Fruit fly (Drosophila melanogaster) whole organism, embryonic: Measurements from ENCODE around the gene ND-49L.
A peak's percentile ranks its signal among the peaks of the same experiment; 100 is the strongest.

Source experiments
- Abd-B ChIP-seq: fragments of 200-800 bp; sonication (Bioruptor generic); optimal IDR thresholded peaks from 2 replicates; lab custom pipeline; 2018; ENCODE audit warnings: missing biosample characterization, mild to moderate bottlenecking, missing genetic modification characterization, moderate library complexity
- Aef1 ChIP-seq: fragments of 200-800 bp; sonication (Bioruptor generic); IDR thresholded peaks from 3 replicates; pipeline ENCODE4 v1.3.6; 2022; ENCODE audit warnings: missing biosample characterization, missing genetic modification characterization
- Antp ChIP-seq: fragments of 200-800 bp; sonication (Bioruptor generic); optimal IDR thresholded peaks from 3 replicates; lab custom pipeline; 2016; ENCODE audit warnings: missing biosample characterization, missing genetic modification characterization
- CG12236 ChIP-seq: fragments of 200-800 bp; sonication (Bioruptor generic); optimal IDR thresholded peaks from 2 replicates; lab custom pipeline; 2016; ENCODE audit warnings: missing biosample characterization, missing genetic modification characterization
- CG12299 ChIP-seq: fragments of 200-800 bp; sonication (Bioruptor generic); optimal IDR thresholded peaks from 2 replicates; lab custom pipeline; 2018; ENCODE audit warnings: missing biosample characterization, mild to moderate bottlenecking, missing genetic modification characterization
- CG13296 ChIP-seq: fragments of 200-800 bp; sonication (Bioruptor generic); optimal IDR thresholded peaks from 3 replicates; lab custom pipeline; 2018; ENCODE audit warnings: missing biosample characterization, mild to moderate bottlenecking, missing genetic modification characterization
- CG13624 ChIP-seq: fragments of 200-800 bp; sonication (Bioruptor generic); optimal IDR thresholded peaks from 2 replicates; lab custom pipeline; 2016; ENCODE audit warnings: missing biosample characterization, missing genetic modification characterization
- CG1602 ChIP-seq: fragments of 200-800 bp; sonication (Bioruptor generic); optimal IDR thresholded peaks from 3 replicates; lab custom pipeline; 2016; ENCODE audit warnings: missing biosample characterization, missing genetic modification characterization
- CG17186 ChIP-seq: fragments of 200-800 bp; sonication (Bioruptor generic); optimal IDR thresholded peaks from 3 replicates; lab custom pipeline; 2017; ENCODE audit warnings: missing biosample characterization, missing genetic modification reagents, missing genetic modification characterization
- CG17612 ChIP-seq: fragments of 200-800 bp; sonication (Bioruptor generic); IDR thresholded peaks from 2 replicates; pipeline ENCODE4 v1.3.6; 2022; ENCODE audit warnings: missing biosample characterization, missing genetic modification characterization
- CG18262 ChIP-seq: fragments of 200-800 bp; optimal IDR thresholded peaks from 3 replicates; lab custom pipeline; 2019; ENCODE audit warnings: missing biosample characterization, mild to moderate bottlenecking, missing genetic modification characterization, moderate library complexity
- CG4282 ChIP-seq: fragments of 200-800 bp; sonication (Bioruptor generic); optimal IDR thresholded peaks from 2 replicates; lab custom pipeline; 2016; ENCODE audit warnings: missing biosample characterization, missing genetic modification characterization
- CG4404 ChIP-seq: fragments of 200-800 bp; sonication (Bioruptor generic); IDR thresholded peaks from 2 replicates; pipeline ENCODE4 v1.3.6; 2022; ENCODE audit warnings: missing biosample characterization, missing genetic modification characterization
- CG4617 ChIP-seq: fragments of 200-800 bp; sonication (Bioruptor generic); optimal IDR thresholded peaks from 3 replicates; lab custom pipeline; 2016; ENCODE audit warnings: missing biosample characterization, missing genetic modification characterization, borderline replicate concordance
- CG6791 ChIP-seq: fragments of 200-800 bp; sonication (Bioruptor generic); IDR thresholded peaks from 3 replicates; pipeline ENCODE4 v1.3.6; 2022; ENCODE audit warnings: missing biosample characterization, missing genetic modification characterization; ENCODE audit not compliant: partially characterized antibody
- CG6854 ChIP-seq: fragments of 200-800 bp; sonication (Bioruptor generic); optimal IDR thresholded peaks from 3 replicates; lab custom pipeline; 2017; ENCODE audit warnings: missing biosample characterization, mild to moderate bottlenecking, missing genetic modification characterization
- CG7556 ChIP-seq: fragments of 200-800 bp; sonication (Bioruptor generic); optimal IDR thresholded peaks from 2 replicates; lab custom pipeline; 2017; ENCODE audit warnings: missing biosample characterization, mild to moderate bottlenecking, missing genetic modification characterization
- CG7928 ChIP-seq: fragments of 200-800 bp; sonication (Bioruptor generic); optimal IDR thresholded peaks from 2 replicates; lab custom pipeline; 2017; ENCODE audit warnings: missing biosample characterization, mild to moderate bottlenecking, missing genetic modification characterization
- CG8478 ChIP-seq: fragments of >200 bp; optimal IDR thresholded peaks from 2 replicates; lab custom pipeline; 2018
- CG9797 ChIP-seq: fragments of 200-800 bp; sonication (Bioruptor generic); optimal IDR thresholded peaks from 3 replicates; lab custom pipeline; 2018; ENCODE audit warnings: missing biosample characterization, mild to moderate bottlenecking, missing genetic modification characterization
- Dp ChIP-seq: fragments of 200-800 bp; sonication (Bioruptor generic); optimal IDR thresholded peaks from 2 replicates; lab custom pipeline; 2018; ENCODE audit warnings: missing biosample characterization, mild to moderate bottlenecking, missing genetic modification characterization, moderate library complexity
- Elba2 ChIP-seq: fragments of 200-800 bp; sonication (Bioruptor generic); optimal IDR thresholded peaks from 3 replicates; lab custom pipeline; 2016; ENCODE audit warnings: missing biosample characterization, missing genetic modification characterization
- HmgD ChIP-seq: fragments of 200-800 bp; sonication (Bioruptor generic); optimal IDR thresholded peaks from 3 replicates; lab custom pipeline; 2016; ENCODE audit warnings: missing biosample characterization, missing genetic modification characterization
- MESR4 ChIP-seq: fragments of 200-800 bp; sonication (Bioruptor generic); optimal IDR thresholded peaks from 2 replicates; lab custom pipeline; 2018; ENCODE audit warnings: missing biosample characterization, mild to moderate bottlenecking, missing genetic modification characterization, moderate library complexity
- Meics ChIP-seq: fragments of 200-800 bp; sonication (Bioruptor generic); optimal IDR thresholded peaks from 2 replicates; lab custom pipeline; 2017; ENCODE audit warnings: missing biosample characterization, mild to moderate bottlenecking, missing genetic modification characterization
- PHDP ChIP-seq: fragments of 200-800 bp; sonication (Bioruptor generic); optimal IDR thresholded peaks from 3 replicates; lab custom pipeline; 2018; ENCODE audit warnings: missing biosample characterization, mild to moderate bottlenecking, missing genetic modification characterization, moderate library complexity
- Sin3A ChIP-seq: fragments of >200 bp; optimal IDR thresholded peaks from 2 replicates; lab custom pipeline; 2018
- bigmax ChIP-seq: fragments of 200-800 bp; sonication (Bioruptor generic); optimal IDR thresholded peaks from 2 replicates; lab custom pipeline; 2018; ENCODE audit warnings: missing biosample characterization, mild to moderate bottlenecking, missing genetic modification characterization
- bowl ChIP-seq: fragments of 200-800 bp; sonication (Bioruptor generic); IDR thresholded peaks from 2 replicates; pipeline ENCODE4 v1.3.6; 2022; ENCODE audit warnings: missing biosample characterization, missing genetic modification characterization
- cato ChIP-seq: fragments of 200-800 bp; sonication (Bioruptor generic); optimal IDR thresholded peaks from 2 replicates; lab custom pipeline; 2016; ENCODE audit warnings: missing biosample characterization, missing genetic modification characterization, borderline replicate concordance
- chinmo ChIP-seq: fragments of 200-800 bp; sonication (Bioruptor generic); IDR thresholded peaks from 4 replicates; pipeline ENCODE4 v1.3.6; 2022; ENCODE audit warnings: missing biosample characterization, missing genetic modification characterization; ENCODE audit not compliant: partially characterized antibody
- ci ChIP-seq: fragments of 200-800 bp; sonication (Bioruptor generic); IDR thresholded peaks from 3 replicates; pipeline ENCODE4 v1.3.6; 2022; ENCODE audit warnings: missing biosample characterization, missing genetic modification characterization
- crp ChIP-seq, 2 experiments: fragments of 200-800 bp; sonication (Bioruptor generic); optimal IDR thresholded peaks; 2 replicates in 1 of 2; 3 replicates in 1 of 2; lab custom pipeline; 2017; ENCODE audit warnings: missing biosample characterization in 2 of 2, missing genetic modification characterization in 2 of 2, mild to moderate bottlenecking in 1 of 2, moderate library complexity in 1 of 2
- dmrt99B ChIP-seq: fragments of 200-800 bp; sonication (Bioruptor generic); optimal IDR thresholded peaks from 2 replicates; lab custom pipeline; 2018; ENCODE audit warnings: missing biosample characterization, mild to moderate bottlenecking, missing genetic modification characterization, moderate library complexity
- gsb ChIP-seq: fragments of 200-800 bp; sonication (Bioruptor generic); IDR thresholded peaks from 2 replicates; pipeline ENCODE4 v1.3.6; 2022; ENCODE audit warnings: missing biosample characterization, missing genetic modification characterization
- odd ChIP-seq: fragments of 200-800 bp; sonication (Bioruptor generic); optimal IDR thresholded peaks from 2 replicates; lab custom pipeline; 2017; ENCODE audit warnings: missing biosample characterization, mild to moderate bottlenecking, missing genetic modification characterization
- pho ChIP-seq: fragments of 200-800 bp; sonication (Bioruptor generic); optimal IDR thresholded peaks from 2 replicates; lab custom pipeline; 2016; ENCODE audit warnings: missing biosample characterization, missing genetic modification characterization
- pzg ChIP-seq: fragments of 200-800 bp; sonication (Bioruptor generic); optimal IDR thresholded peaks from 3 replicates; lab custom pipeline; 2018; ENCODE audit warnings: missing biosample characterization, mild to moderate bottlenecking, missing genetic modification characterization, moderate library complexity
- sd ChIP-seq: fragments of 200-800 bp; sonication (Bioruptor generic); optimal IDR thresholded peaks from 3 replicates; lab custom pipeline; 2018; ENCODE audit warnings: missing biosample characterization, mild to moderate bottlenecking, missing genetic modification characterization, moderate library complexity
- slp2 ChIP-seq: fragments of 200-800 bp; sonication (Bioruptor generic); optimal IDR thresholded peaks from 2 replicates; lab custom pipeline; 2016; ENCODE audit warnings: missing biosample characterization, missing genetic modification characterization
- stc ChIP-seq: fragments of 200-800 bp; sonication (Bioruptor generic); IDR thresholded peaks from 2 replicates; pipeline ENCODE4 v1.3.6; 2022; ENCODE audit warnings: missing biosample characterization, missing genetic modification characterization
- tap ChIP-seq: fragments of 200-800 bp; optimal IDR thresholded peaks from 3 replicates; lab custom pipeline; 2019; ENCODE audit warnings: missing biosample characterization, mild to moderate bottlenecking, missing genetic modification characterization, moderate library complexity
- tgo ChIP-seq: fragments of 200-800 bp; sonication (Bioruptor generic); IDR thresholded peaks from 3 replicates; pipeline ENCODE4 v1.3.6; 2022; ENCODE audit warnings: missing biosample characterization, missing genetic modification characterization
- tin ChIP-seq: fragments of 200-800 bp; sonication (Bioruptor generic); optimal IDR thresholded peaks from 3 replicates; lab custom pipeline; 2016; ENCODE audit warnings: missing biosample characterization, missing genetic modification characterization
- tll ChIP-seq, 2 experiments: fragments of 200-800 bp in 1 of 2; fragments of >200 bp in 1 of 2; sonication (Bioruptor generic) in 1 of 2; optimal IDR thresholded peaks; 2 replicates each; lab custom pipeline; 2017 to 2019; ENCODE audit warnings: missing biosample characterization in 2 of 2, missing genetic modification characterization in 2 of 2, mild to moderate bottlenecking in 1 of 2, moderate library complexity in 1 of 2
- unc-4 ChIP-seq: fragments of 200-800 bp; sonication (Bioruptor generic); IDR thresholded peaks from 2 replicates; pipeline ENCODE4 v1.3.6; 2022; ENCODE audit warnings: missing biosample characterization, missing genetic modification characterization; ENCODE audit not compliant: partially characterized antibody
- zen ChIP-seq: fragments of 200-800 bp; sonication (Bioruptor generic); optimal IDR thresholded peaks from 3 replicates; lab custom pipeline; 2018; ENCODE audit warnings: missing biosample characterization, mild to moderate bottlenecking, missing genetic modification characterization, moderate library complexity

Gene ND-49L

dm6 chr3R:25335065-25335464 lies 23.0 kb upstream of the ND-49L start, which contains the start of the genes CG10669 and CG11902 (continued):
- TF ChIP-seq bigmax: peak; percentile 3
- peak; percentile 60 for TF ChIP-seq CG9797 (GFP tag; lab: Kevin White, UChicago)
- TF ChIP-seq pho: no peak
- TF ChIP-seq odd (GFP tag; lab: Kevin White, UChicago): no peak
- TF ChIP-seq Meics (GFP tag; lab: Kevin White, UChicago): no peak
- no peak for TF ChIP-seq CG18262
- peak; percentile 18 for TF ChIP-seq Elba2 (GFP tag; lab: Kevin White, UChicago)
- no peak for TF ChIP-seq CG17186 (GFP tag; lab: Kevin White, UChicago)
- peak; percentile 3 for TF ChIP-seq Sin3A (lab: Kevin White, UChicago)
- peak; percentile 29 for TF ChIP-seq CG4617
- TF ChIP-seq Antp: no peak
- TF ChIP-seq gsb (GFP tag; lab: Robert Waterston, UW): no peak
- TF ChIP-seq crp (GFP tag; optimal IDR thresholded peaks at IDR 0.05; lab: Kevin White, UChicago): peak; percentile 86 to 98
- TF ChIP-seq CG6854 (GFP tag; lab: Kevin White, UChicago): no peak
- TF ChIP-seq chinmo (GFP tag; lab: Robert Waterston, UW): peak; percentile 50; the same call in 1 of the 4 replicates
- TF ChIP-seq CG6791: 0 out of 3 replicates have a peak, but pooled peaks have one; percentile 23
- TF ChIP-seq CG12299 (tag; lab: Kevin White, UChicago): no peak
- TF ChIP-seq bowl (GFP tag; lab: Robert Waterston, UW): no peak
- no peak for TF ChIP-seq HmgD
- TF ChIP-seq CG17612 (GFP tag; lab: Robert Waterston, UW): no peak
- no peak for TF ChIP-seq CG8478
- TF ChIP-seq CG13296 (GFP tag; lab: Kevin White, UChicago): no peak
- TF ChIP-seq zen (tag; lab: Kevin White, UChicago): no peak
- no peak for TF ChIP-seq CG12236
- peak; percentile 40 for TF ChIP-seq pzg (GFP tag; lab: Kevin White, UChicago)
- no peak for TF ChIP-seq tin (GFP tag; lab: Kevin White, UChicago)
- TF ChIP-seq unc-4 (GFP tag; lab: Robert Waterston, UW): 0 out of 2 replicates have a peak, but pooled peaks have one; percentile 14
- peak; percentile 39 for TF ChIP-seq MESR4 (GFP tag; lab: Kevin White, UChicago)
- TF ChIP-seq cato (GFP tag; lab: Kevin White, UChicago): no peak
- no peak for TF ChIP-seq CG4404 (GFP tag; lab: Robert Waterston, UW)
- TF ChIP-seq ci (GFP tag; lab: Robert Waterston, UW): 0 out of 3 replicates have a peak, but pooled peaks have one; percentile 9
- no peak for TF ChIP-seq Abd-B (GFP tag; lab: Kevin White, UChicago)
- TF ChIP-seq CG7928 (GFP tag; lab: Kevin White, UChicago): no peak

- TF ChIP-seq stc (no peak), CG7556 (GFP tag; lab: Kevin White, UChicago) (no peak), tll (GFP tag; optimal IDR thresholded peaks at IDR 0.05; lab: Kevin White, UChicago) (no peak), CG13624 (GFP tag; lab: Kevin White, UChicago) (no peak), CG1602 (GFP tag; lab: Kevin White, UChicago) (no peak), CG4282 (GFP tag; lab: Kevin White, UChicago) (no peak), Dp (GFP tag; lab: Kevin White, UChicago) (no peak), Aef1 (GFP tag; lab: Robert Waterston, UW) (no peak), PHDP (tag; lab: Kevin White, UChicago) (no peak), tgo (no peak), tap (tag; lab: Kevin White, UChicago) (no peak), tin (GFP tag; lab: Kevin White, UChicago) (no peak), slp2 (GFP tag; lab: Kevin White, UChicago) (no peak), dmrt99B (tag; lab: Kevin White, UChicago) (no peak), sd (tag; lab: Kevin White, UChicago) (no peak)
Observed at dm6 chr3R:25339952-25340351, 18.1 kb upstream of the ND-49L start, which contains the start of gene rha. TSS of gene rha (plus strand) at chr3R:25340252.
